Worm (Caenorhabditis elegans) whole organism, L3 larva: Measurements from ENCODE around the gene srw-22.

Source experiments
- R02D3.7 ChIP-seq: fragments of 150-350 bp; optimal IDR thresholded peaks from 2 replicates; lab custom pipeline; 2014; ENCODE audit warnings: missing biosample characterization, missing genetic modification characterization
- ZK546.5 ChIP-seq: sonication (generic microtip); optimal IDR thresholded peaks from 2 replicates; lab custom pipeline; 2017; ENCODE audit warnings: missing biosample characterization, missing genetic modification characterization
- aly-2 ChIP-seq: fragments of 150-350 bp; optimal IDR thresholded peaks from 2 replicates; lab custom pipeline; 2014; ENCODE audit warnings: missing biosample characterization, missing genetic modification characterization
- ama-1 ChIP-seq: fragments of 150-350 bp; optimal IDR thresholded peaks from 2 replicates; lab custom pipeline; 2018
- ceh-16 ChIP-seq: sonication (generic microtip); optimal IDR thresholded peaks from 2 replicates; lab custom pipeline; 2017; ENCODE audit warnings: missing biosample characterization, missing genetic modification characterization
- ceh-28 ChIP-seq: fragments of 150-350 bp; optimal IDR thresholded peaks from 2 replicates; lab custom pipeline; 2014; ENCODE audit warnings: missing biosample characterization, missing genetic modification reagents, missing genetic modification characterization
- ceh-82 ChIP-seq: fragments of 150-350 bp; optimal IDR thresholded peaks from 2 replicates; lab custom pipeline; 2014; ENCODE audit warnings: missing biosample characterization, missing genetic modification characterization
- ceh-9 ChIP-seq: sonication (generic microtip); optimal IDR thresholded peaks from 2 replicates; lab custom pipeline; 2018; ENCODE audit warnings: missing biosample characterization, missing genetic modification characterization
- daf-12 ChIP-seq: fragments of 150-350 bp; optimal IDR thresholded peaks from 2 replicates; lab custom pipeline; 2014; ENCODE audit warnings: missing biosample characterization, missing genetic modification reagents, missing genetic modification characterization
- egl-27 ChIP-seq: sonication (generic microtip); optimal IDR thresholded peaks from 4 replicates; lab custom pipeline; 2017; ENCODE audit warnings: missing biosample characterization, missing genetic modification reagents, missing genetic modification characterization
- egl-5 ChIP-seq: fragments of 150-350 bp; optimal IDR thresholded peaks from 2 replicates; lab custom pipeline; 2017; ENCODE audit warnings: missing biosample characterization, missing genetic modification reagents, missing genetic modification characterization, inconsistent platforms
- elt-1 ChIP-seq: fragments of 150-350 bp; optimal IDR thresholded peaks from 2 replicates; lab custom pipeline; 2014; ENCODE audit warnings: missing biosample characterization, missing genetic modification characterization
- elt-2 ChIP-seq: sonication (generic microtip); optimal IDR thresholded peaks from 2 replicates; lab custom pipeline; 2016; ENCODE audit warnings: missing genetic modification reagents, mild to moderate bottlenecking, missing genetic modification characterization, missing compliant biosample characterization
- elt-3 ChIP-seq, 3 experiments: fragments of 150-350 bp in 1 of 3; sonication (generic microtip) in 2 of 3; optimal IDR thresholded peaks; 2 replicates in 2 of 3; 4 replicates in 1 of 3; lab custom pipeline; 2014 to 2017; ENCODE audit warnings: missing biosample characterization in 3 of 3, missing genetic modification characterization in 3 of 3
- fkh-10 ChIP-seq: sonication (generic microtip); optimal IDR thresholded peaks from 2 replicates; lab custom pipeline; 2017; ENCODE audit warnings: missing biosample characterization, missing genetic modification reagents, missing genetic modification characterization
- fkh-2 ChIP-seq: fragments of 150-350 bp; optimal IDR thresholded peaks from 2 replicates; lab custom pipeline; 2014; ENCODE audit warnings: missing biosample characterization, missing genetic modification reagents, missing genetic modification characterization
- fos-1 ChIP-seq: fragments of 150-350 bp; optimal IDR thresholded peaks from 2 replicates; lab custom pipeline; 2014; ENCODE audit warnings: missing biosample characterization, missing genetic modification characterization
- hmg-11 ChIP-seq: sonication (generic microtip); optimal IDR thresholded peaks from 2 replicates; lab custom pipeline; 2016; ENCODE audit warnings: missing genetic modification characterization, missing compliant biosample characterization
- jun-1 ChIP-seq: fragments of 150-350 bp; optimal IDR thresholded peaks from 2 replicates; lab custom pipeline; 2014; ENCODE audit warnings: missing biosample characterization, missing genetic modification reagents, missing genetic modification characterization
- lin-15B ChIP-seq: fragments of 150-350 bp; optimal IDR thresholded peaks from 2 replicates; lab custom pipeline; 2014; ENCODE audit warnings: missing biosample characterization, missing genetic modification characterization
- lin-39 ChIP-seq: fragments of 150-350 bp; optimal IDR thresholded peaks from 2 replicates; lab custom pipeline; 2018; ENCODE audit warnings: missing biosample characterization, missing genetic modification reagents, missing genetic modification characterization
- lsy-12 ChIP-seq: sonication (generic microtip); optimal IDR thresholded peaks from 2 replicates; lab custom pipeline; 2016; ENCODE audit warnings: mild to moderate bottlenecking, missing genetic modification characterization, missing compliant biosample characterization
- mdl-1 ChIP-seq: fragments of 150-350 bp; optimal IDR thresholded peaks from 2 replicates; lab custom pipeline; 2014; ENCODE audit warnings: missing biosample characterization, missing genetic modification characterization
- mml-1 ChIP-seq: fragments of 150-350 bp; sonication (generic microtip); optimal IDR thresholded peaks from 3 replicates; lab custom pipeline; 2014; ENCODE audit warnings: missing biosample characterization, missing genetic modification characterization
- nhr-11 ChIP-seq: fragments of 150-350 bp; optimal IDR thresholded peaks from 2 replicates; lab custom pipeline; 2014; ENCODE audit warnings: missing biosample characterization, missing genetic modification characterization
- nhr-12 ChIP-seq: fragments of 150-350 bp; optimal IDR thresholded peaks from 2 replicates; lab custom pipeline; 2014; ENCODE audit warnings: missing biosample characterization, missing genetic modification characterization
- nhr-23 ChIP-seq: fragments of 150-350 bp; optimal IDR thresholded peaks from 2 replicates; lab custom pipeline; 2014; ENCODE audit warnings: missing biosample characterization, missing genetic modification reagents, missing genetic modification characterization
- nhr-237 ChIP-seq: fragments of 150-350 bp; optimal IDR thresholded peaks from 2 replicates; lab custom pipeline; 2014; ENCODE audit warnings: missing biosample characterization, missing genetic modification characterization
- nhr-25 ChIP-seq: sonication (generic microtip); optimal IDR thresholded peaks from 2 replicates; lab custom pipeline; 2017; ENCODE audit warnings: missing biosample characterization, missing genetic modification characterization
- nhr-28 ChIP-seq: fragments of 150-350 bp; optimal IDR thresholded peaks from 2 replicates; lab custom pipeline; 2014; ENCODE audit warnings: missing biosample characterization, missing genetic modification characterization
- nhr-43 ChIP-seq: sonication (generic microtip); optimal IDR thresholded peaks from 2 replicates; lab custom pipeline; 2016; ENCODE audit warnings: mild to moderate bottlenecking, missing genetic modification characterization, missing compliant biosample characterization; ENCODE audit not compliant: poor library complexity, severe bottlenecking
- nhr-76 ChIP-seq: fragments of 150-350 bp; sonication (generic microtip); optimal IDR thresholded peaks from 5 replicates; lab custom pipeline; 2014; ENCODE audit warnings: missing biosample characterization, missing genetic modification characterization
- nhr-77 ChIP-seq: fragments of 150-350 bp; optimal IDR thresholded peaks from 2 replicates; lab custom pipeline; 2014; ENCODE audit warnings: missing biosample characterization, missing genetic modification characterization
- pha-4 ChIP-seq: fragments of 150-350 bp; optimal IDR thresholded peaks from 2 replicates; lab custom pipeline; 2014; ENCODE audit warnings: missing biosample characterization, missing genetic modification reagents, missing genetic modification characterization
- pqm-1 ChIP-seq: fragments of 150-350 bp; optimal IDR thresholded peaks from 2 replicates; lab custom pipeline; 2017; ENCODE audit warnings: missing biosample characterization, missing genetic modification characterization, inconsistent platforms
- skn-1 ChIP-seq: fragments of 150-350 bp; optimal IDR thresholded peaks from 2 replicates; lab custom pipeline; 2014; ENCODE audit warnings: missing biosample characterization, missing genetic modification characterization
- snpc-4 ChIP-seq: fragments of 150-350 bp; optimal IDR thresholded peaks from 2 replicates; lab custom pipeline; 2014; ENCODE audit warnings: missing biosample characterization, missing genetic modification characterization
- tbx-2 ChIP-seq: sonication (generic microtip); optimal IDR thresholded peaks from 2 replicates; lab custom pipeline; 2016; ENCODE audit warnings: mild to moderate bottlenecking, missing genetic modification characterization, missing compliant biosample characterization
- unc-39 ChIP-seq: sonication (generic microtip); optimal IDR thresholded peaks from 4 replicates; lab custom pipeline; 2017; ENCODE audit warnings: missing biosample characterization, missing genetic modification characterization
- unc-62 ChIP-seq: fragments of 150-350 bp; sonication (generic microtip); optimal IDR thresholded peaks from 4 replicates; lab custom pipeline; 2014; ENCODE audit warnings: missing biosample characterization, missing genetic modification reagents, missing genetic modification characterization
- zag-1 ChIP-seq: fragments of 150-350 bp; optimal IDR thresholded peaks from 2 replicates; lab custom pipeline; 2014; ENCODE audit warnings: missing biosample characterization, missing genetic modification characterization
- ztf-11 ChIP-seq: fragments of 150-350 bp; optimal IDR thresholded peaks from 2 replicates; lab custom pipeline; 2014; ENCODE audit warnings: missing biosample characterization, missing genetic modification characterization
- ztf-4 ChIP-seq: fragments of 150-350 bp; optimal IDR thresholded peaks from 2 replicates; lab custom pipeline; 2014; ENCODE audit warnings: missing biosample characterization, missing genetic modification characterization

Gene srw-22

DNA sequence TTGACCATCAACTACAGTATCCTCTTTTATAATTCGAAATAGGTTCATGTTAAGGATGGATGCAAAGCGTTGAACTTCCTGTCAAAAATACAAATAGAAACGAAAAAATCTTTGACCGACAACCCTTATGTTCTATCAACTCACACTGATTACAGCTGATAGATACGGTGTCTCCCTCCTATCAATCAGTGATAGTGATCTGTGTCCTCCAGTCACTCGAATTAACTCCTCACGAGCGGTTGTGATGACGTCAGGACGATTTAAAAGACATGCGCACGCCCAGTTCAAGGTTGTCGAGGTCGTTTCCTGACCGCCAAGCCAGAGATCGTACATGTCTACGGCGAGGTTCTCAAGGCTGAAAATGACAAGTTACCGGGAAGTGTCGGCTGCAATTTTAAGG lies 17.6 kb downstream of the srw-22 start:
- TF ChIP-seq nhr-77 (no peak), ceh-82 (tag; lab: Kevin White, UChicago) (no peak), nhr-25 (tag; lab: Kevin White, UChicago) (peak; percentile 74)

- TF ChIP-seq pqm-1 (tag; lab: Kevin White, UChicago) (no peak), R02D3.7 (no peak), nhr-25 (tag; lab: Kevin White, UChicago) (peak; percentile 19)
Observed at ce11 chrV:15287856-15288255, 19.5 kb downstream of the srw-22 start, which contains the start of gene cyp-34A1. Gene cyp-34A1, minus strand, starts transcription at chrV:15287956.

DNA sequence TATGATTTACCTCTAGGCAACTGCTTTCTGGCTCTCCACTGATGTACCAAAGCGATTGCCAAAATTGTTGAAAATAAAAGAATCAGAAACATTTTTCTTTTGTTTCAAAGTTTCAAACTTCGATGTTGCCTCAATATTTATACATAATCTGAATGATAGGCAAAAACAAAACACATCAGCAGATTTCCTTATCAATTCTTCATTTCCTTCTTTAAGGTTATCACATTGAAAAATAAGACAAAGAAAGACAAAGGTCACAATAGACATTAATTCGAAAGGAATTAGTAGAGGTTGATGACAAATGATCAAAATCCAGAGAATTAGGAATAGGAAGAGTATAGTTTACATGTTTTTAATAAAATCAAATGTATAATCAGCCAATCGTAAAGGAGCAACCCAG lies 22.6 kb downstream of the srw-22 start, which contains the start of gene cyp-34A2:
TSS of gene cyp-34A2 (minus strand) at position 101 of the 400 bp plus-strand sequence.
- peak; percentile 0 for TF ChIP-seq pqm-1 (tag; lab: Kevin White, UChicago)
- no peak for TF ChIP-seq daf-12

DNA sequence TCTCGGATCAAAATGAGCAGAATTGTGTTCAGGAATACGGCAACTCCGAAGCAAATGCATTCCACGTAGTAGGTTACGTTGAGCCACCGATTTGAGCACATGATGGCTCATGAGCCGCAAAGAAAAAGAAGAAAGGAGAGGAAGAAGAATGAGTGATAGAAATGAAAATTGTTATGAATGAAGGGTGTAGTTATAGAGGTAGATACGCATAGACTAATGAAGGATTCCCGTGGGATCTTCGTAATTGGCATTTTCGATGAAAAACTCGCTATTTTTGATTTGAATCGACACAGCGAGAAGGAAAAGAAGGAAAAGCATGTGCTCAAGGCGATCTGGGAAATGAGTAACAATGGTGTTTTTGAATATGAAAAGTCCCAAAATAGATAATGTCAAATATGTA lies 25.5 kb downstream of the srw-22 start, which contains the start of gene str-96:
TSS of gene str-96 (minus strand) at position 101 of the 400 bp plus-strand sequence.
- TF ChIP-seq nhr-23 (tag; lab: Kevin White, UChicago) (no peak), ceh-9 (tag; lab: Kevin White, UChicago) (no peak), jun-1 (no peak), unc-39 (tag; lab: Kevin White, UChicago) (no peak), ZK546.5 (no peak), fkh-2 (tag; lab: Kevin White, UChicago) (no peak), pqm-1 (tag; lab: Kevin White, UChicago) (no peak), elt-3 (tag; optimal IDR thresholded peaks at IDR 0.05; lab: Kevin White, UChicago) (no peak), mdl-1 (tag; lab: Kevin White, UChicago) (no peak), snpc-4 (tag; lab: Kevin White, UChicago) (no peak), pha-4 (tag; lab: Kevin White, UChicago) (no peak), unc-62 (no peak), R02D3.7 (no peak), lin-15B (tag; lab: Kevin White, UChicago) (no peak), nhr-237 (tag; lab: Kevin White, UChicago) (no peak), ceh-16 (tag; lab: Kevin White, UChicago) (no peak), skn-1 (tag; lab: Kevin White, UChicago) (no peak), aly-2 (no peak)

ce11 chrV:15298597-15298996 lies 30.2 kb downstream of the srw-22 start, which contains the start of gene cpr-3:
Gene cpr-3, minus strand, starts transcription at chrV:15298700.
- TF ChIP-seq egl-5 (no peak), fos-1 (tag; lab: Kevin White, UChicago) (peak; percentile 52), lin-39 (tag; lab: Kevin White, UChicago) (no peak), lin-15B (tag; lab: Kevin White, UChicago) (no peak), nhr-11 (tag; lab: Kevin White, UChicago) (no peak), pha-4 (tag; lab: Kevin White, UChicago) (peak; percentile 65), jun-1 (peak; percentile 94), unc-39 (tag; lab: Kevin White, UChicago) (no peak), mdl-1 (tag; lab: Kevin White, UChicago) (no peak), ceh-9 (tag; lab: Kevin White, UChicago) (no peak), elt-1 (tag; lab: Kevin White, UChicago) (no peak), fkh-10 (GFP tag; lab: Kevin White, UChicago) (no peak), ZK546.5 (no peak), nhr-237 (tag; lab: Kevin White, UChicago) (no peak), ama-1 (lab: Kevin White, UChicago) (no peak), zag-1 (tag; lab: Kevin White, UChicago) (no peak), nhr-23 (tag; lab: Kevin White, UChicago) (no peak), nhr-76 (tag; lab: Kevin White, UChicago) (no peak), nhr-43 (tag; lab: Kevin White, UChicago) (no peak), unc-62 (no peak), ceh-82 (tag; lab: Kevin White, UChicago) (no peak), nhr-12 (tag; lab: Kevin White, UChicago) (no peak), snpc-4 (tag; lab: Kevin White, UChicago) (no peak), elt-2 (tag; lab: Kevin White, UChicago) (peak; percentile 99), elt-3 (tag; optimal IDR thresholded peaks at IDR 0.05; lab: Kevin White, UChicago) (no peak), mml-1 (tag; lab: Kevin White, UChicago) (no peak), aly-2 (no peak), egl-27 (tag; lab: Kevin White, UChicago) (no peak), nhr-77 (no peak), fkh-2 (tag; lab: Kevin White, UChicago) (no peak), lsy-12 (tag; lab: Kevin White, UChicago) (no peak), ztf-4 (tag; lab: Kevin White, UChicago) (no peak), ztf-11 (tag; lab: Kevin White, UChicago) (no peak), hmg-11 (tag; lab: Kevin White, UChicago) (no peak), tbx-2 (tag; lab: Kevin White, UChicago) (no peak), daf-12 (no peak), R02D3.7 (no peak), nhr-28 (no peak), ceh-28 (no peak), nhr-25 (tag; lab: Kevin White, UChicago) (no peak)
